Worm (Caenorhabditis elegans) whole organism, young adult: ENCODE measurements around the gene K01A2.5.

Experiments
- B0035.1 ChIP-seq: sonication (generic microtip); optimal IDR thresholded peaks from 2 replicates; lab custom pipeline; 2016; ENCODE audit warnings: missing genetic modification characterization, mild to moderate bottlenecking, missing compliant biosample characterization, missing genotype, missing genetic modification reagents
- B0261.1 ChIP-seq: sonication (generic microtip); optimal IDR thresholded peaks from 2 replicates; lab custom pipeline; 2016; ENCODE audit warnings: mild to moderate bottlenecking, missing genetic modification characterization, moderate library complexity, missing compliant biosample characterization
- F22D6.2 ChIP-seq: sonication (generic microtip); optimal IDR thresholded peaks from 2 replicates; lab custom pipeline; 2016; ENCODE audit warnings: mild to moderate bottlenecking, missing genetic modification characterization, missing compliant biosample characterization
- F23B12.7 ChIP-seq: sonication (generic microtip); optimal IDR thresholded peaks from 2 replicates; lab custom pipeline; 2017; ENCODE audit warnings: missing genetic modification characterization, mild to moderate bottlenecking, missing compliant biosample characterization, antibody characterized with exemption, moderate library complexity; ENCODE audit not compliant: insufficient read depth
- F49E8.2 ChIP-seq: sonication (generic microtip); optimal IDR thresholded peaks from 3 replicates; lab custom pipeline; 2017; ENCODE audit warnings: missing genetic modification characterization, mild to moderate bottlenecking, missing compliant biosample characterization, antibody characterized with exemption, moderate library complexity; ENCODE audit not compliant: insufficient read depth
- F57C9.4 ChIP-seq: sonication (generic microtip); optimal IDR thresholded peaks from 2 replicates; lab custom pipeline; 2017; ENCODE audit warnings: mild to moderate bottlenecking, missing genetic modification characterization, missing compliant biosample characterization
- K11D2.4 ChIP-seq: fragments of 200-800 bp; sonication (Bioruptor generic); IDR thresholded peaks from 2 replicates; pipeline ENCODE4 v1.3.6; 2022; ENCODE audit warnings: missing genetic modification reagents, missing genetic modification characterization, missing compliant biosample characterization
- K12H6.12 ChIP-seq: fragments of 200-800 bp; sonication (Bioruptor generic); optimal IDR thresholded peaks from 2 replicates; lab custom pipeline; 2018; ENCODE audit warnings: mild to moderate bottlenecking, missing genetic modification characterization, missing compliant biosample characterization
- T07F8.4 ChIP-seq: sonication (generic microtip); optimal IDR thresholded peaks from 2 replicates; lab custom pipeline; 2016; ENCODE audit warnings: mild to moderate bottlenecking, missing genetic modification characterization, moderate library complexity, missing compliant biosample characterization
- T26A5.8 ChIP-seq: sonication (generic microtip); optimal IDR thresholded peaks from 2 replicates; lab custom pipeline; 2016; ENCODE audit warnings: missing genetic modification characterization, missing compliant biosample characterization
- Y53G8AR.9 ChIP-seq: fragments of 200-800 bp; sonication (Bioruptor generic); conservative IDR thresholded peaks from 2 replicates; pipeline ENCODE4 v1.3.6; 2022; ENCODE audit warnings: missing genetic modification reagents, missing genetic modification characterization, missing compliant biosample characterization
- aptf-2 ChIP-seq: fragments of 200-800 bp; sonication (Bioruptor generic); conservative IDR thresholded peaks from 2 replicates; pipeline ENCODE4 v1.3.6; 2022; ENCODE audit warnings: missing genetic modification reagents, missing genetic modification characterization, missing compliant biosample characterization
- attf-3 ChIP-seq: fragments of 200-800 bp; sonication (Bioruptor generic); conservative IDR thresholded peaks from 2 replicates; pipeline ENCODE4 v1.3.6; 2022; ENCODE audit warnings: missing genetic modification reagents, missing genetic modification characterization, missing compliant biosample characterization
- attf-6 ChIP-seq: fragments of 200-800 bp; sonication (Bioruptor generic); IDR thresholded peaks from 2 replicates; pipeline ENCODE4 v1.3.6; 2022; ENCODE audit warnings: missing genetic modification reagents, missing genetic modification characterization, missing compliant biosample characterization
- bed-1 ChIP-seq: fragments of 200-800 bp; sonication (Bioruptor generic); IDR thresholded peaks from 2 replicates; pipeline ENCODE4 v1.3.6; 2022; ENCODE audit warnings: missing genetic modification reagents, missing genetic modification characterization, missing compliant biosample characterization
- bed-2 ChIP-seq: fragments of 200-800 bp; sonication (Bioruptor generic); IDR thresholded peaks from 2 replicates; pipeline ENCODE4 v1.3.6; 2022; ENCODE audit warnings: missing genetic modification reagents, missing genetic modification characterization, missing compliant biosample characterization
- cebp-1 ChIP-seq, 2 experiments: fragments of 200-800 bp in 1 of 2; sonication (Bioruptor generic) in 1 of 2; sonication (generic microtip) in 1 of 2; IDR thresholded peaks in 1 of 2; optimal IDR thresholded peaks in 1 of 2; 2 replicates each; pipeline versions ENCODE4 v1.3.6 to Lab custom; 2017 to 2022; ENCODE audit warnings: missing compliant biosample characterization in 2 of 2, missing genetic modification characterization in 2 of 2, mild to moderate bottlenecking in 1 of 2, missing genetic modification reagents in 1 of 2, moderate library complexity in 1 of 2
- ceh-100 ChIP-seq: fragments of 200-800 bp; sonication (Bioruptor generic); IDR thresholded peaks from 2 replicates; pipeline ENCODE4 v1.3.6; 2022; ENCODE audit warnings: missing genetic modification reagents, missing genetic modification characterization, missing compliant biosample characterization
- ceh-58 ChIP-seq: fragments of 200-800 bp; sonication (Bioruptor generic); IDR thresholded peaks from 2 replicates; pipeline ENCODE4 v1.3.6; 2022; ENCODE audit warnings: missing genetic modification characterization, missing compliant biosample characterization
- dpff-1 ChIP-seq: sonication (generic microtip); optimal IDR thresholded peaks from 2 replicates; lab custom pipeline; 2017; ENCODE audit warnings: mild to moderate bottlenecking, missing genetic modification characterization, missing compliant biosample characterization
- dpl-1 ChIP-seq: fragments of 150-350 bp; optimal IDR thresholded peaks from 2 replicates; lab custom pipeline; 2014; ENCODE audit warnings: missing biosample characterization, missing genetic modification reagents, missing genetic modification characterization
- fkh-3 ChIP-seq: sonication (generic microtip); optimal IDR thresholded peaks from 2 replicates; lab custom pipeline; 2016; ENCODE audit warnings: mild to moderate bottlenecking, missing genetic modification characterization, missing compliant biosample characterization
- hmg-1.2 ChIP-seq: fragments of 200-800 bp; sonication (Bioruptor generic); IDR thresholded peaks from 2 replicates; pipeline ENCODE4 v1.3.6; 2022; ENCODE audit warnings: missing genetic modification reagents, missing genetic modification characterization, missing compliant biosample characterization
- hsf-1 ChIP-seq: fragments of 200-800 bp; sonication (Bioruptor generic); IDR thresholded peaks from 2 replicates; pipeline ENCODE4 v1.3.6; 2022; ENCODE audit warnings: missing genetic modification reagents, missing genetic modification characterization, missing compliant biosample characterization
- let-526 ChIP-seq: fragments of 200-800 bp; sonication (Bioruptor generic); IDR thresholded peaks from 2 replicates; pipeline ENCODE4 v1.3.6; 2022; ENCODE audit warnings: missing genetic modification reagents, missing genetic modification characterization, missing compliant biosample characterization
- lin-35 ChIP-seq, 3 experiments: fragments of 150-350 bp in 2 of 3; sonication (generic microtip) in 1 of 3; optimal IDR thresholded peaks; 2 replicates each; lab custom pipeline; 2014 to 2018; ENCODE audit warnings: missing biosample characterization in 3 of 3, missing genetic modification characterization in 3 of 3, missing genetic modification reagents in 3 of 3
- lin-40 ChIP-seq: sonication (generic microtip); optimal IDR thresholded peaks from 2 replicates; lab custom pipeline; 2016; ENCODE audit warnings: missing genetic modification characterization, mild to moderate bottlenecking, missing compliant biosample characterization, missing genotype, missing genetic modification reagents
- lin-54 ChIP-seq: fragments of 200-800 bp; sonication (Bioruptor generic); optimal IDR thresholded peaks from 2 replicates; lab custom pipeline; 2018; ENCODE audit warnings: mild to moderate bottlenecking, missing genetic modification characterization, missing compliant biosample characterization
- lsl-1 ChIP-seq: fragments of 200-800 bp; sonication (Bioruptor generic); optimal IDR thresholded peaks from 2 replicates; lab custom pipeline; 2018; ENCODE audit warnings: mild to moderate bottlenecking, missing genetic modification characterization, moderate library complexity, missing compliant biosample characterization
- madf-6 ChIP-seq: fragments of 200-800 bp; sonication (Bioruptor generic); IDR thresholded peaks from 2 replicates; pipeline ENCODE4 v1.3.6; 2022; ENCODE audit warnings: missing genetic modification reagents, missing genetic modification characterization, missing compliant biosample characterization
- mcd-1 ChIP-seq: fragments of 200-800 bp; sonication (Bioruptor generic); IDR thresholded peaks from 2 replicates; pipeline ENCODE4 v1.3.6; 2022; ENCODE audit warnings: missing genetic modification reagents, missing genetic modification characterization, missing compliant biosample characterization
- nhr-80 ChIP-seq: sonication (generic microtip); optimal IDR thresholded peaks from 2 replicates; lab custom pipeline; 2016; ENCODE audit warnings: missing genetic modification characterization, missing compliant biosample characterization
- pbrm-1 ChIP-seq: fragments of 200-800 bp; sonication (Bioruptor generic); IDR thresholded peaks from 2 replicates; pipeline ENCODE4 v1.3.6; 2022; ENCODE audit warnings: missing genetic modification reagents, missing genetic modification characterization, missing compliant biosample characterization
- pha-4 ChIP-seq: fragments of 150-350 bp; sonication (generic microtip); optimal IDR thresholded peaks from 2 replicates; lab custom pipeline; 2014; ENCODE audit warnings: missing biosample characterization, missing genetic modification reagents, missing genetic modification characterization
- rec-8 ChIP-seq, 2 experiments: sonication (generic microtip); optimal IDR thresholded peaks; 2 replicates each; lab custom pipeline; 2016; ENCODE audit warnings: mild to moderate bottlenecking in 2 of 2, missing genetic modification characterization in 2 of 2, missing genetic modification reagents in 2 of 2, missing genotype in 2 of 2, missing biosample characterization in 1 of 2, missing compliant biosample characterization in 1 of 2, moderate library complexity in 1 of 2
- sdz-38 ChIP-seq: sonication (generic microtip); optimal IDR thresholded peaks from 2 replicates; lab custom pipeline; 2016; ENCODE audit warnings: missing genotype, missing genetic modification characterization, missing compliant biosample characterization
- snpc-1.1 ChIP-seq: sonication (generic microtip); optimal IDR thresholded peaks from 2 replicates; lab custom pipeline; 2017; ENCODE audit warnings: missing genetic modification characterization, mild to moderate bottlenecking, missing compliant biosample characterization, antibody characterized with exemption, moderate library complexity, missing genotype, missing genetic modification reagents; ENCODE audit not compliant: insufficient read depth
- snpc-1.3 ChIP-seq: sonication (generic microtip); optimal IDR thresholded peaks from 2 replicates; lab custom pipeline; 2017; ENCODE audit warnings: missing genetic modification characterization, mild to moderate bottlenecking, missing compliant biosample characterization, antibody characterized with exemption, moderate library complexity, missing genotype, missing genetic modification reagents; ENCODE audit not compliant: insufficient read depth
- snpc-4 ChIP-seq, 5 experiments: fragments of 150-350 bp in 1 of 5; sonication (generic microtip) in 4 of 5; optimal IDR thresholded peaks; 2 replicates each; lab custom pipeline; 2014 to 2018; ENCODE audit warnings: missing genetic modification characterization in 5 of 5, missing biosample characterization in 3 of 5, antibody characterized with exemption in 2 of 5, mild to moderate bottlenecking in 2 of 5, missing compliant biosample characterization in 2 of 5, missing genotype in 2 of 5, moderate library complexity in 2 of 5, missing genetic modification reagents in 1 of 5

K01A2.5 gene

DNA sequence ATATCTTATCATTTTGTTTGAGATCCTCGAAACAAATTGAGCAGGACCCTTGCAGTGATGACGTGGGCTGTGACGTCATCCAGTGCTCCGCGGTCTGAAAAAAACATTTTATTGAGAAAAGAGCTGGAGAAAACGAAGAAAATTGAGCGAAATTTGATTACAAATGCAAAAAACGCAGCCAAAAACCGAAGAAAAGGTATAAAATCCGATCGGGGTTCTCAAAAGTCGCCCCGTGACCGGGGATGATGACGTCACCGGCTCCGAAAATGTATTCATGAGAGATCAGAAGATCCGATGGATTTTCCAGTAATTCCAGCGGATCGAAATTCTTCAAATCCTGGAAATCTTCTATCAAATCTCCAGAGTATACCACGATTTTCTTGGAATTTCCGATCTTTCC lies 18.6 kb upstream of the K01A2.5 start, which contains the start of gene trul-1:
trul-1 (minus strand) TSS at position 101 of the 400 bp plus-strand sequence.
- TF ChIP-seq T26A5.8 (tag; lab: Kevin White, UChicago) (no peak), lsl-1 (no peak), fkh-3 (tag; lab: Kevin White, UChicago) (no peak), sdz-38 (tag; lab: Kevin White, UChicago) (no peak), rec-8 (tag; optimal IDR thresholded peaks at IDR 0.05; lab: Kevin White, UChicago) (no peak), bed-2 (no peak), F23B12.7 (tag; lab: Kevin White, UChicago) (no peak), B0261.1 (tag; lab: Kevin White, UChicago) (no peak), pbrm-1 (GFP tag; lab: Robert Waterston, UW) (no peak), attf-6 (no peak), mcd-1 (no peak), K11D2.4 (GFP tag; lab: Robert Waterston, UW) (no peak), bed-1 (no peak), T07F8.4 (no peak), nhr-80 (tag; lab: Kevin White, UChicago) (no peak), pha-4 (tag; lab: Kevin White, UChicago) (no peak)
- TF ChIP-seq, all 124 proteins: peak for 0

DNA sequence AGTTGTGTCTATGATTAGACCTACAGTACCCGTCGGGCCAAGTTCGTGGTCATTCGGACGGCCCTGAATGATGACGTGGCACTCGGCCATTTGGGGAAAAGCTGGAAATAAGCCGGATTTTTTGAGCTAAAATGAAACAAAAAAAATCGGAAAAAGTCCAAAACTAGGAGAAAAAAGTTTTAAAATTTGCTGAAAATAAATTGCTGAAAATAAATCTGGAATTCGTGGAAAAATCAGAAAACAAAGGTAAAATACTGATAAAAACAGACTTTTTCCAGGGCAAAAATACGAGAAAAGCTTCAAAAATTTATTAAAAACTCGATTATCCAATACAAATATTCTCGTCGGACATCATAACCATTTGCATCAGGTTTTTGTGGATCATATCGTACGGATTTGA lies 17.5 kb upstream of the K01A2.5 start, which contains the start of gene B0432.9:
B0432.9 (minus strand) TSS at position 101 of the 400 bp plus-strand sequence.
- TF ChIP-seq attf-3 (GFP tag; lab: Robert Waterston, UW) (0 out of 2 replicates have a peak, but pooled peaks have one; percentile 1), Y53G8AR.9 (GFP tag; lab: Robert Waterston, UW) (no peak), hsf-1 (no peak), F22D6.2 (tag; lab: Kevin White, UChicago) (no peak)
- TF ChIP-seq, all 124 proteins: peak for 1

DNA sequence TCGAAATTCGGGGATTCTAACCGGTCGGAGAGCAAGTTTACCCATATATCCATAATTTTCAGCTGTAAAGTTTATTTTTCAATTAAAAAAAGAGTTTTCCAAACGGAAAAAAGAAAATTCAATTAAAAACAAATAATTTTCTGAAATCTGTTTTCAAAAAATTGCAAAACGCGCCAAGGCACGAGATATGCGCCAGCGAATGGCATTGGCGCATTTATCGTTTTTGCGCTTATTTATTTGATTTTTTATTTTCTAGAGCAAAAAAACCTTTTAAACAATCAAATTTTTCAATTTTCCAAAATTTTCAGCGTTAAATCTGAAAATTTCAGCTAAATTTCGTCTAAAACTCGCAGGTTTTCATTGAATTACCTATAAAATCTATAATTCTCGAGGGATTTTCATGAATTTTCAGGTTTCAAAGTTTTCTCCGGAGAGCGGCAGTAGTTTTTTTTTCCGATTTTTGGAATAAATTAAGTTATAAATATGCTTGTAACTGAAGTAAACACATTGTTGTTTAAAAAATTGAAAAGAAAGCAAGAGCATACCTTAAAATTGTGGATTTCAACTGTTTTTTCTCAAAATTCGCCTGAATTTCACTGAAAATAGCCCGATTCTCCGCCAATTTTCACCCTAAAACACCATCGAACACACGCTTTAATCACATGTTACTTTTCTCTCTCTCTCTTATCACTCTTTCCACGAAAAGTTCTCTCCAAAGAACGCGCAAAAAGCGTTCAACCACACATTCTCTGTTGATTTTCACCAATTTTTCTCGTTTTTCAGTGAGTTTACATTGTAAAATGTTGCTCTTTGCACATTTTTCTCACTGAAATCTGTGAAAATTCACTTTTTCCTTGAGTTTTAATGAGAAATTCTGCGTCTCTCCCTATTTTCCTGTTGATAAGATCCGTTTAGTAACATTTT lies 15.2 kb upstream of the K01A2.5 start, which contains the start of gene B0432.10:
B0432.10 (minus strand) TSS at position 649 of the 924 bp plus-strand sequence.
- TF ChIP-seq lsl-1 (peak; percentile 28), ceh-58 (GFP tag; lab: Robert Waterston, UW) (no peak), lin-40 (peak; percentile 83), F57C9.4 (no peak), ceh-100 (GFP tag; lab: Robert Waterston, UW) (0 out of 2 replicates have a peak, but pooled peaks have one; percentile 14), snpc-1.3 (tag; lab: Kevin White, UChicago) (peak; percentile 64), lin-35 (GFP tag; optimal IDR thresholded peaks at IDR 0.05; lab: Kevin White, UChicago) (peak in 1 of 3 experiments; percentile 96), dpff-1 (tag; lab: Kevin White, UChicago) (no peak), sdz-38 (tag; lab: Kevin White, UChicago) (no peak), madf-6 (GFP tag; lab: Robert Waterston, UW) (peak; percentile 41; the same call in 1 of the 2 replicates), dpl-1 (GFP tag; lab: Kevin White, UChicago) (peak; percentile 86), F49E8.2 (tag; lab: Kevin White, UChicago) (no peak), lin-54 (GFP tag; lab: Kevin White, UChicago) (peak; percentile 93), F23B12.7 (tag; lab: Kevin White, UChicago) (peak; percentile 75), Y53G8AR.9 (GFP tag; lab: Robert Waterston, UW) (peak; percentile 78; the same call in 1 of the 2 replicates), B0035.1 (no peak), aptf-2 (GFP tag; lab: Robert Waterston, UW) (no peak), snpc-4 (GFP tag; optimal IDR thresholded peaks at IDR 0.05; lab: Kevin White, UChicago) (no peak), snpc-4 (tag; optimal IDR thresholded peaks at IDR 0.05; lab: Kevin White, UChicago) (peak in 3 of 4 experiments; percentile 24 to 52 (median 41)), snpc-1.1 (no peak), attf-6 (no peak), K12H6.12 (peak; percentile 44), let-526 (no peak), cebp-1 (GFP tag; IDR thresholded peaks at IDR 0.05; lab: Robert Waterston, UW) (no peak), cebp-1 (tag; optimal IDR thresholded peaks at IDR 0.05; lab: Kevin White, UChicago) (peak; percentile 65), nhr-80 (tag; lab: Kevin White, UChicago) (peak; percentile 6), mcd-1 (peak; percentile 81), hmg-1.2 (peak; percentile 31; the same call in 1 of the 2 replicates)
